Worm (Caenorhabditis elegans): Measurements from ENCODE around the gene spig-8.
A peak's percentile ranks its signal among the peaks of the same experiment; 100 is the strongest.

The spig-8 gene

ce11 chrV:7095254-7095990 is 40.7 kb downstream of the spig-8 start:
- TF ChIP-seq nhr-80 (tag; optimal IDR thresholded peaks at IDR 0.05) (peak; percentile 40), C17E4.6 (GFP tag; IDR thresholded peaks at IDR 0.05) (no peak), repo-1 (tag; optimal IDR thresholded peaks at IDR 0.05) (no peak), let-607 (tag; optimal IDR thresholded peaks at IDR 0.05) (no peak), D2030.7 (GFP tag; IDR thresholded peaks at IDR 0.05) (no peak)

DNA sequence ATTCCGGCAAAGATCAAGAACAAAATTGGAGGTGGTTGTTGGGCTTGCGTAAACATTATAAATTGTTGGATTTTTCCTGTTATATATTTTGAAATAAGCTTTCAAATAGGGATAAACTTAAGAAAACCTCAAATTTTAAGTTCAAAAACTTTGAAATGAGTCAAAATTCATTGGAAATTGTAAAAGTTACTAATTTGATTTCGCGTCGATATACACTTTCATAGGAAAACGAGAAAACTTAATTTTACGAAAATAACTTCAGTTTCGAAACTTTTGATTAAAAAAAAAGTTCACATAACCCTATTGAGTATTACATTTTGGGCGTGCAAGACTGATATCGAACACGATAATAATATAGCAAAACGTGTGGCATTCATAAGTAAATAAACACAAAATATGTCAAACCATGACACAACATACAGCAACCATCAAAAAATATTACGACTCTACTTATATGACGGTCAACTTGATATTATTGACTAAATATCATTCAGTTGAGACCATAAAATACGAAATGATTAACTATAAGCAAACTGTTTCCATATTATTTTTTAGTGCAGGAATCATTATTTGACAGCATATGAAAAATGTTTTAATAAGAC is 41.5 kb downstream of the spig-8 start:
- TF ChIP-seq hsf-1 (GFP tag; IDR thresholded peaks at IDR 0.05) (no peak), attf-3 (GFP tag; conservative IDR thresholded peaks at IDR 0.05) (no peak), ceh-58 (GFP tag; IDR thresholded peaks at IDR 0.05) (no peak), tbx-9 (tag; optimal IDR thresholded peaks at IDR 0.05; ENCODE audit: borderline replicate concordance) (no peak), snpc-1.1 (tag; optimal IDR thresholded peaks at IDR 0.05; ENCODE audit: insufficient read depth) (no peak), T26A5.8 (tag; optimal IDR thresholded peaks at IDR 0.05) (no peak), sea-2 (GFP tag; IDR thresholded peaks at IDR 0.05) (no peak), F39B2.1 (GFP tag; IDR thresholded peaks at IDR 0.05) (no peak), madf-8 (GFP tag; conservative IDR thresholded peaks at IDR 0.05) (no peak)

- no peak for TF ChIP-seq snpc-3.4 (tag; optimal IDR thresholded peaks at IDR 0.05)
- no peak for TF ChIP-seq ceh-40 (GFP tag; IDR thresholded peaks at IDR 0.05)
- no peak for TF ChIP-seq somi-1 (GFP tag; optimal IDR thresholded peaks at IDR 0.05)
- TF ChIP-seq sptf-2 (GFP tag; optimal IDR thresholded peaks at IDR 0.05): no peak
- no peak for TF ChIP-seq ekl-4 (GFP tag; IDR thresholded peaks at IDR 0.05)
- no peak for TF ChIP-seq nhr-179 (tag; optimal IDR thresholded peaks at IDR 0.05)
- TF ChIP-seq Y53F4B.3 (GFP tag; IDR thresholded peaks at IDR 0.05): no peak
- TF ChIP-seq efl-1 (GFP tag; optimal IDR thresholded peaks at IDR 0.05): no peak
These were observed 42.1 kb downstream of the spig-8 start for ce11 chrV:7096811-7097210.

ce11 chrV:7103247-7103646 is 48.5 kb downstream of the spig-8 start, which contains the start of gene odr-2:
Gene odr-2 (plus strand): TSS chrV:7103547.
- TF ChIP-seq K11D2.4 (GFP tag; IDR thresholded peaks at IDR 0.05): no peak
- TF ChIP-seq him-1 (tag; optimal IDR thresholded peaks at IDR 0.05): no peak
- TF ChIP-seq hsf-1 (GFP tag; IDR thresholded peaks at IDR 0.05): no peak
- no peak for TF ChIP-seq ztf-3 (GFP tag; optimal IDR thresholded peaks at IDR 0.05)
- no peak for TF ChIP-seq tbx-9 (tag; optimal IDR thresholded peaks at IDR 0.05; ENCODE audit: borderline replicate concordance)
- TF ChIP-seq aptf-3 (GFP tag; IDR thresholded peaks at IDR 0.05): no peak
- TF ChIP-seq ceh-58 (GFP tag; IDR thresholded peaks at IDR 0.05): no peak
- no peak for TF ChIP-seq madf-10 (tag; optimal IDR thresholded peaks at IDR 0.05)
- TF ChIP-seq snpc-4 (GFP tag; optimal IDR thresholded peaks at IDR 0.05): no peak
- no peak for TF ChIP-seq snpc-4 (tag; optimal IDR thresholded peaks at IDR 0.05)
- no peak for TF ChIP-seq B0261.1 (tag; optimal IDR thresholded peaks at IDR 0.05)
- TF ChIP-seq snpc-1.3 (tag; optimal IDR thresholded peaks at IDR 0.05; ENCODE audit: insufficient read depth): no peak
- no peak for TF ChIP-seq unc-62 (GFP tag; optimal IDR thresholded peaks at IDR 0.05)
- TF ChIP-seq Y79H2A.3 (GFP tag; conservative IDR thresholded peaks at IDR 0.05): no peak
- TF ChIP-seq fkh-3 (tag; optimal IDR thresholded peaks at IDR 0.05): no peak
- TF ChIP-seq ZK185.1 (tag; optimal IDR thresholded peaks at IDR 0.05; ENCODE audit: poor library complexity, severe bottlenecking): no peak
- no peak for TF ChIP-seq sdz-38 (tag; optimal IDR thresholded peaks at IDR 0.05)
- no peak for TF ChIP-seq lin-35 (GFP tag; optimal IDR thresholded peaks at IDR 0.05)
- no peak for TF ChIP-seq lsl-1 (GFP tag; optimal IDR thresholded peaks at IDR 0.05)

All from whole organism, young adult.